Fruit fly (Drosophila melanogaster) whole organism, adult: Measurements from ENCODE around the gene Seipin.

Experiments used
- CG1620 ChIP-seq: fragments of 200-800 bp; sonication (Bioruptor generic); optimal IDR thresholded peaks from 2 replicates; lab custom pipeline; 2016; ENCODE audit warnings: missing biosample characterization, missing genetic modification characterization
- CG5204 ChIP-seq: fragments of 200-800 bp; sonication (Bioruptor generic); optimal IDR thresholded peaks from 2 replicates; lab custom pipeline; 2016; ENCODE audit warnings: missing biosample characterization, missing genetic modification characterization
- Clk ChIP-seq: fragments of 200-800 bp; sonication (Bioruptor generic); optimal IDR thresholded peaks from 2 replicates; lab custom pipeline; 2017; ENCODE audit warnings: missing biosample characterization, missing genetic modification characterization
- Crg-1 ChIP-seq: fragments of 200-800 bp; sonication (Bioruptor generic); optimal IDR thresholded peaks from 2 replicates; lab custom pipeline; 2016; ENCODE audit warnings: missing biosample characterization, missing genetic modification characterization
- bab1 ChIP-seq: fragments of 200-800 bp; sonication (Bioruptor generic); optimal IDR thresholded peaks from 3 replicates; lab custom pipeline; 2019; ENCODE audit warnings: missing biosample characterization, mild to moderate bottlenecking, missing genetic modification characterization, moderate library complexity
- tj ChIP-seq: fragments of 200-800 bp; sonication (Bioruptor generic); optimal IDR thresholded peaks from 3 replicates; lab custom pipeline; 2017; ENCODE audit warnings: missing biosample characterization, mild to moderate bottlenecking, missing genetic modification characterization, moderate library complexity

DNA sequence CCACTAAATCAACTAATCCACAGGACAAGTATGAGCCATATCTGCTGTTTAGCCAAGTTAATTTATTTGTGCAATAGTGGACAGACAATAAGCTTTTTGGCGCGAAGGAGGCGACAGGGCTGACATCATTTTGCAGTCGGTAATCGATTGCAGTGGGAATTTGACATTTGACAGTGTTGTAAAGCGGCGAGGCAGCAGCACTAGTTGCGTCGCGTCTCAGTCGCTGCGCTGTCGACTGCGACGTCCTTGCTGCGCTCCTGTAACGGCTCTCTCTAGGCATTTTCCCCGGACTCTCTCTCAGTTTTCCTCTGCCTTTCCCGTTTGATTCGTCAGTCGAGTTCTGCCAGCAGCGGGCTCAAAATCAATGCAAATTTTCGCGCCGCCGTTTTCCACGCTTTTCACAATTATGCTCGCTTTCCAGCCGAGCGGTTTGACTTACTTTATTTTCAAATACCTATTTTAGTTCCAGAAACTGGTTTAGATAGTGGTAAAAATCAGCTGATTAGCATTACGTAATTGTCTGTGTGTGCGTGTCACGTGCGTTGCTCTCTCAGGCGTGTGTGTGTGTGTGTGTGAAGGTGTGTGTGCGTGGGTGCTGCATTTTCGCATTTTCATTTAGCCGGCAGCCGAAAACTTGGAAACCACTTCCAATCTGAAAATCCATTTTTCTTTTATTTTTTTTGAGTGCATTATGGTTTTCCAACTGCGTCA lies 17.4 kb downstream of the Seipin start:
- no peak for TF ChIP-seq CG5204
- TF ChIP-seq Clk (GFP tag; lab: Kevin White, UChicago): no peak
- TF ChIP-seq Crg-1: no peak
- no peak for TF ChIP-seq CG1620 (GFP tag; lab: Kevin White, UChicago)
- TF ChIP-seq tj (GFP tag; lab: Kevin White, UChicago): no peak
- no peak for TF ChIP-seq bab1 (GFP tag; lab: Kevin White, UChicago)
